Worm (Caenorhabditis elegans) whole organism, L4 larva: ENCODE results near the gene rbd-1.

Experiments used
- R02D3.7 ChIP-seq: fragments of 150-350 bp; sonication (generic microtip); optimal IDR thresholded peaks from 3 replicates; lab custom pipeline; 2014; ENCODE audit warnings: missing biosample characterization, missing genetic modification characterization
- pha-4 ChIP-seq, 2 experiments: fragments of 150-350 bp in 1 of 2; fragments of 200-800 bp in 1 of 2; sonication (Bioruptor generic) in 1 of 2; IDR thresholded peaks in 1 of 2; optimal IDR thresholded peaks in 1 of 2; 2 replicates each; pipeline versions ENCODE4 v1.3.6 to Lab custom; 2014 to 2022; ENCODE audit warnings: missing genetic modification characterization in 2 of 2, missing genetic modification reagents in 2 of 2, missing biosample characterization in 1 of 2, missing compliant biosample characterization in 1 of 2

DNA sequence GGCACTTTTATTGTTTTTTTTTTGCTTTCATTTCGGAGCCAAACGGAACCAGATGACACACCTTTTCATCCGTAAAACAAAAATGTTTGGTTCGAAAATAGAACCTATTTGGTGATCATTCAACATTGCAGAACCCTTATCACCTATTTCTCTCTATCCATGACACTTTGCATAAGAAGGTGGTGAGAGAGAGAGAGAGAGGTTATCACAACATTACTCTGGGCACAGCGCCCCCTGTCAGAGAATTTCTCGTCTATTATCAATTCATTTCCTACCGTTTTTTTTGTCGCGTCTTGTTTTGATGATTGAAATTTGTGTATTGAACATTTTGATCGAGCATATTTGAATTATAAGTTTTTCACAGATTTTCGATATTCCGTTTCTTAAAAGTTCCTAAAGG lies 24.6 kb upstream of the rbd-1 start:
- TF ChIP-seq R02D3.7 (tag; lab: Kevin White, UChicago): no peak
- TF ChIP-seq pha-4 (GFP tag; IDR thresholded peaks at IDR 0.05; lab: Robert Waterston, UW): no peak
- TF ChIP-seq pha-4 (tag; optimal IDR thresholded peaks at IDR 0.05; lab: Kevin White, UChicago): no peak
